Fruit fly (Drosophila melanogaster) whole organism, embryonic: ENCODE results near the gene CG7409.

Experiments used
- Adf1 ChIP-seq: fragments of 200-800 bp; sonication (Bioruptor generic); IDR thresholded peaks from 2 replicates; pipeline ENCODE4 v1.3.6; 2022; ENCODE audit warnings: missing biosample characterization, missing genetic modification characterization
- Bteb2 ChIP-seq: fragments of 200-800 bp; sonication (Bioruptor generic); optimal IDR thresholded peaks from 2 replicates; lab custom pipeline; 2016; ENCODE audit warnings: missing biosample characterization, missing genetic modification characterization
- CG11085 ChIP-seq: fragments of 200-800 bp; sonication (Bioruptor generic); IDR thresholded peaks from 2 replicates; pipeline ENCODE4 v1.3.6; 2022; ENCODE audit warnings: missing biosample characterization, missing genetic modification characterization
- Eip74EF ChIP-seq, 2 experiments: fragments of 200-800 bp in 1 of 2; fragments of >200 bp in 1 of 2; sonication (Bioruptor generic) in 1 of 2; optimal IDR thresholded peaks; 2 replicates each; lab custom pipeline; 2017 to 2019; ENCODE audit warnings: missing biosample characterization in 2 of 2, missing genetic modification characterization in 2 of 2, mild to moderate bottlenecking in 1 of 2, moderate library complexity in 1 of 2
- Myb ChIP-seq: fragments of 200-800 bp; sonication (Bioruptor generic); optimal IDR thresholded peaks from 2 replicates; lab custom pipeline; 2016; ENCODE audit warnings: missing biosample characterization, missing genetic modification characterization
- Pdp1 ChIP-seq, 2 experiments: fragments of 200-800 bp; sonication (Bioruptor generic); optimal IDR thresholded peaks; 3 replicates each; lab custom pipeline; 2016; ENCODE audit warnings: missing biosample characterization in 2 of 2, missing genetic modification characterization in 2 of 2, mild to moderate bottlenecking in 1 of 2, moderate library complexity in 1 of 2
- Side ChIP-seq: fragments of 200-800 bp; sonication (Bioruptor generic); optimal IDR thresholded peaks from 2 replicates; lab custom pipeline; 2016; ENCODE audit warnings: missing biosample characterization, missing genetic modification characterization
- Six4 ChIP-seq: fragments of 200-800 bp; sonication (Bioruptor generic); optimal IDR thresholded peaks from 2 replicates; lab custom pipeline; 2016; ENCODE audit warnings: missing biosample characterization, missing genetic modification characterization
- Taf1 ChIP-seq: fragments of 200-800 bp; sonication (Bioruptor generic); IDR thresholded peaks from 2 replicates; pipeline ENCODE4 v1.3.6; 2022; ENCODE audit warnings: missing biosample characterization, missing genetic modification characterization
- amos ChIP-seq: fragments of 200-800 bp; sonication (Bioruptor generic); IDR thresholded peaks from 2 replicates; pipeline ENCODE4 v1.3.6; 2022; ENCODE audit warnings: missing biosample characterization, missing genetic modification characterization; ENCODE audit not compliant: partially characterized antibody
- az2 ChIP-seq: fragments of 200-800 bp; sonication (Bioruptor generic); optimal IDR thresholded peaks from 3 replicates; lab custom pipeline; 2016; ENCODE audit warnings: missing biosample characterization, missing genetic modification characterization
- grau ChIP-seq: fragments of 200-800 bp; optimal IDR thresholded peaks from 3 replicates; lab custom pipeline; 2019; ENCODE audit warnings: missing biosample characterization, mild to moderate bottlenecking, missing genetic modification characterization, moderate library complexity
- run ChIP-seq: fragments of 200-800 bp; sonication (Bioruptor generic); optimal IDR thresholded peaks from 3 replicates; lab custom pipeline; 2018; ENCODE audit warnings: missing biosample characterization, mild to moderate bottlenecking, missing genetic modification characterization
- sim ChIP-seq: fragments of 200-800 bp; sonication (Bioruptor generic); IDR thresholded peaks from 2 replicates; pipeline ENCODE4 v1.3.6; 2022; ENCODE audit warnings: missing biosample characterization, missing genetic modification characterization
- stwl ChIP-seq: fragments of 200-800 bp; sonication (Bioruptor generic); optimal IDR thresholded peaks from 3 replicates; lab custom pipeline; 2018; ENCODE audit warnings: missing biosample characterization, mild to moderate bottlenecking, missing genetic modification characterization, moderate library complexity

Gene CG7409

dm6 chr3L:7801308-7801893 lies 47.2 kb downstream of the CG7409 start (continued):
- no peak for TF ChIP-seq Adf1 (GFP tag; lab: Robert Waterston, UW)
- no peak for TF ChIP-seq az2 (GFP tag; lab: Kevin White, UChicago)
- no peak for TF ChIP-seq Taf1 (GFP tag; lab: Robert Waterston, UW)
- no peak for TF ChIP-seq run
- TF ChIP-seq Myb (GFP tag; lab: Kevin White, UChicago) = no peak
- TF ChIP-seq Bteb2 (GFP tag; lab: Kevin White, UChicago) = no peak
- TF ChIP-seq amos (GFP tag; lab: Robert Waterston, UW) = no peak
- no peak for TF ChIP-seq grau (tag; lab: Kevin White, UChicago)
- TF ChIP-seq Pdp1 (GFP tag; optimal IDR thresholded peaks at IDR 0.05; lab: Kevin White, UChicago) = peak in 1 of 2 experiments; percentile 58
- no peak for TF ChIP-seq sim (GFP tag; lab: Robert Waterston, UW)
- TF ChIP-seq stwl = no peak
- no peak for TF ChIP-seq Six4 (GFP tag; lab: Kevin White, UChicago)
- TF ChIP-seq CG11085 (GFP tag; lab: Robert Waterston, UW) = no peak
- TF ChIP-seq Eip74EF (GFP tag; optimal IDR thresholded peaks at IDR 0.05; lab: Kevin White, UChicago) = no peak
- TF ChIP-seq Side (GFP tag; lab: Kevin White, UChicago) = no peak
